Worm (Caenorhabditis elegans): ENCODE data around the gene C13G3.1.

DNA sequence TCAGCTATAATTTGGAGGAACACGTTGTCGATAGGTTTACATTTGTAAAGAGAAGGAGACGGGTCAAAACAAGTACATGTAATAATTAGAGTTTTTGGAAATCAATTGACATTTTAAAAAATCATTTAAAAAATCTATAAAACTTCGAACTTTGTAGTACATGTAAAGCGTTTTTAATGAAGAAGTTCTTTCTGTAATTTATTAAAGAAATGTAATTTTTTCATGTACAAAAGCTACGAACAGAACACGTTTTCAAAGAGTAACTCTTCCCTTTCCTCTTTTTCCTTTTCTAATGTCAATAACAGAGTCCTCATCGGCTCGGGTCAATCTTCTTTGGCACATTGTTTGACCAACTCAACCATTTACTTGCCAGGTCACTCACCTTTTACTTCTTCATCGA lies 31.5 kb upstream of the C13G3.1 start, which contains the start of gene C45B11.6:
- no peak for TF ChIP-seq T22C8.4 (GFP tag; IDR thresholded peaks at IDR 0.05)
- TF ChIP-seq flt-1 (GFP tag; IDR thresholded peaks at IDR 0.05): no peak
- TF ChIP-seq med-1 (GFP tag; optimal IDR thresholded peaks at IDR 0.05; ENCODE audit: insufficient read depth): no peak

Measured in whole organism, midembryonic.